Worm (Caenorhabditis elegans) whole organism, late embryonic: Measurements from ENCODE around the gene F54D5.3.

Source experiments
- ama-1 ChIP-seq: fragments of 150-350 bp; optimal IDR thresholded peaks from 2 replicates; lab custom pipeline; 2014
- ceh-9 ChIP-seq: sonication (generic microtip); optimal IDR thresholded peaks from 2 replicates; lab custom pipeline; 2016; ENCODE audit warnings: mild to moderate bottlenecking, missing genetic modification characterization, inconsistent platforms, missing compliant biosample characterization
- elt-2 ChIP-seq: sonication (generic microtip); optimal IDR thresholded peaks from 2 replicates; lab custom pipeline; 2016; ENCODE audit warnings: missing genetic modification reagents, missing genetic modification characterization, missing compliant biosample characterization
- nhr-232 ChIP-seq: sonication (generic microtip); optimal IDR thresholded peaks from 2 replicates; lab custom pipeline; 2016; ENCODE audit warnings: missing genetic modification characterization, missing compliant biosample characterization
- npax-4 ChIP-seq: sonication (generic microtip); optimal IDR thresholded peaks from 2 replicates; lab custom pipeline; 2016; ENCODE audit warnings: missing genetic modification characterization, missing compliant biosample characterization
- pax-1 ChIP-seq: fragments of 150-350 bp; optimal IDR thresholded peaks from 2 replicates; lab custom pipeline; 2014; ENCODE audit warnings: missing biosample characterization, missing genetic modification characterization
- pros-1 ChIP-seq: fragments of 150-350 bp; optimal IDR thresholded peaks from 2 replicates; lab custom pipeline; 2014; ENCODE audit warnings: missing biosample characterization, missing genetic modification reagents, missing genetic modification characterization

DNA sequence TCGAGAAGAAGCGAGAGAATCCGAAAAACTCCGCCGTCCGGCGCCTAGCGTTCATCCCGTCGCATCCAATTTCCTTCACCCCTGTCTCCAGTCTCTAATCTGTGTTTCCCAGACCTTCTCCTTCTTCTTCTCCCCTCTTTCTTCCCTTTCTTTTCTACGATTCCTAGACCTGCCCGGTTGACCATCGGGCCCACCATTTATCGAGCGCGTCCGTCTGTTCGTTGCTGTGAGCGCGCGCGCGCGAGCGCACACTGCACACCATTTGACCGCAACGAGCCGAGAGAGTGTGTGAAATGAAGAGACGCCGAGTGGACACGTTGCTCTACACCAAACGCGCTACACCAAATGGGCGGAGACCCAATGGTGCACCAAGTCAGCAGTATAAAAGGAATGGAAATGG lies 34.5 kb upstream of the F54D5.3 start:
- TF ChIP-seq ceh-9 (tag; lab: Kevin White, UChicago) (no peak), npax-4 (tag; lab: Kevin White, UChicago) (no peak), nhr-232 (tag; lab: Kevin White, UChicago) (no peak), ama-1 (lab: Kevin White, UChicago) (no peak), pax-1 (tag; lab: Kevin White, UChicago) (peak; percentile 28), elt-2 (no peak), pros-1 (tag; lab: Kevin White, UChicago) (no peak)
